Worm (Caenorhabditis elegans): ENCODE measurements around the gene Y42A5A.3.

DNA sequence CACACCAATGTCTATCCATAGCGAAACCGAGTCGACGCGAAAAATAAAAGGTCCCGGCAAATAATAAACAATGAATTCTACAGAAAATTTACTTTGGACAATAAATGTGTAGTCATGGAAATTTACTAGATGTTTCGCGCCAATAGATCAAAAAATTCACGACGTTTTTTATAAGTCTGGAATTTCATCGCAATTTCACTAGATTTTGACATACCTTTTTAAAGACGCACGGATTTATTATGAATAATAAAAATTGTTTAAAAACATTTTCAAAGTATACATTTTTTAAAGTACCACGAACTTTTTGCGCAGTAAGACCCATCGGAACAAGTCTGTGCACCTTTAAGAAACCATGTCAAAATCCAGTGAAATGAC is 19.8 kb downstream of the Y42A5A.3 start:
- TF ChIP-seq elt-3 (tag; optimal IDR thresholded peaks at IDR 0.05) (no peak), mep-1 (tag; optimal IDR thresholded peaks at IDR 0.05) (no peak), nhr-2 (tag; optimal IDR thresholded peaks at IDR 0.05) (no peak), nhr-12 (tag; optimal IDR thresholded peaks at IDR 0.05) (no peak)
